Worm (Caenorhabditis elegans) whole organism, L1 larva: Measurements from ENCODE around the gene C07G3.15.

ENCODE experiments used
- Y116A8C.19 ChIP-seq: sonication (generic microtip); optimal IDR thresholded peaks from 2 replicates; lab custom pipeline; 2016; ENCODE audit warnings: missing compliant biosample characterization, missing genetic modification characterization, borderline replicate concordance
- lin-35 ChIP-seq, 2 experiments: fragments of 150-350 bp; optimal IDR thresholded peaks; 2 replicates each; lab custom pipeline; 2014; ENCODE audit warnings: missing biosample characterization in 2 of 2, missing genetic modification characterization in 2 of 2, missing genetic modification reagents in 2 of 2
- lsy-2 ChIP-seq, 2 experiments: fragments of 150-350 bp; optimal IDR thresholded peaks; 2 replicates each; lab custom pipeline; 2014; ENCODE audit warnings: missing biosample characterization in 2 of 2, missing genetic modification characterization in 2 of 2
- nhr-11 ChIP-seq: fragments of 150-350 bp; optimal IDR thresholded peaks from 2 replicates; lab custom pipeline; 2014; ENCODE audit warnings: missing biosample characterization, missing genetic modification characterization
- nhr-76 ChIP-seq: sonication (generic microtip); optimal IDR thresholded peaks from 2 replicates; lab custom pipeline; 2017; ENCODE audit warnings: missing biosample characterization, missing genetic modification characterization
- ztf-11 ChIP-seq, 2 experiments: sonication (generic microtip); optimal IDR thresholded peaks; 2 replicates each; lab custom pipeline; 2016 to 2017; ENCODE audit warnings: missing genetic modification characterization in 2 of 2, missing biosample characterization in 1 of 2, missing compliant biosample characterization in 1 of 2

DNA sequence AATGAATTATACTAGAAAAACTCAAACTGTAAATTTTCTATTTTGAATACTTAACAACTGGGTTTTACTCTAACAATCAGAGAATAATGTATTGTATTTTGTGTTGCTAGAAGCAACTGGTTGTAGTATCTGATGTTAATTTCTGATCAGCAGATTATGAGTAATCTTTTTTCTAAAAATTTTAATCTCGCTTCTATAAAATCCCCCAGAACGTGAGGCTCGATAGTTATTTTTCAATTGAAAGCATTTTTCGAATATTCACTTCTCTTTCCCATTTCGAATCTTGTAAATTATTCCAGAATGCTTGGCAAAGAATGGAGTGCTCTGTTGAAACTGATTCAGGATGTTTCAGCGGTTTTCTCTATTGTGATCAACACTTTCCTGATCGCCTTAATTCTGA, 21.1 kb upstream of the C07G3.15 start, which contains the start of gene str-227:
- TF ChIP-seq lin-35 (GFP tag; optimal IDR thresholded peaks at IDR 0.05; lab: Kevin White, UChicago): no peak
- no peak for TF ChIP-seq Y116A8C.19
- no peak for TF ChIP-seq nhr-11
- TF ChIP-seq lsy-2 (tag; optimal IDR thresholded peaks at IDR 0.05; lab: Kevin White, UChicago): no peak
- no peak for TF ChIP-seq nhr-76 (tag; lab: Kevin White, UChicago)
- TF ChIP-seq ztf-11 (tag; optimal IDR thresholded peaks at IDR 0.05; lab: Kevin White, UChicago): no peak
